Worm (Caenorhabditis elegans): ENCODE results near the gene upp-1.

upp-1 gene

DNA sequence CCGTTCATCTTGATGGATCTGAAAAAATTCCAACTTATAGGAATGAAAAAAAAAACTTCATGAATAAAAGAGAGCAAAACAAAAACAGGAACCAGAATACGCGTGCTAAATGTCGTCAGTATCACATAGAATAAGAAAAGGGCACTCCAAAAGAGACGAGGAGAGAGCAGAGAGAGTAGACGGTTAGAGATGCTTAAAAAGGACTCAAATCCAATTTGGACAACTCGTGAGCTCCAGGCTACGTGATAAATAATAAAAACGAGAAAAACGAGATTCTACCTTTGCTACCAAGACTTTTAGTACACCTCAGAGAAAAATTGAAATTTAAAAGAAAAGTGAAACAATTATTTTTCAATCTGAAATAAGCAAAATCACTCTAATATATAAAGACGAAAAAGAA lies at the start of gene upp-1:
Gene upp-1 (minus strand): TSS at position 18 of the 400 bp plus-strand sequence.
- TF ChIP-seq crh-2 (tag; optimal IDR thresholded peaks at IDR 0.05) (peak; percentile 8), nhr-6 (tag; optimal IDR thresholded peaks at IDR 0.05) (no peak), nhr-129 (tag; optimal IDR thresholded peaks at IDR 0.05) (peak; percentile 39), C34F6.9 (tag; optimal IDR thresholded peaks at IDR 0.05) (peak; percentile 78), F13H6.1 (tag; optimal IDR thresholded peaks at IDR 0.05) (no peak), lsy-2 (tag; optimal IDR thresholded peaks at IDR 0.05) (peak in 1 of 2 experiments; percentile 67), unc-55 (GFP tag; optimal IDR thresholded peaks at IDR 0.05) (peak; percentile 26), lin-11 (tag; optimal IDR thresholded peaks at IDR 0.05) (no peak), sem-4 (tag; optimal IDR thresholded peaks at IDR 0.05) (peak; percentile 31)

DNA sequence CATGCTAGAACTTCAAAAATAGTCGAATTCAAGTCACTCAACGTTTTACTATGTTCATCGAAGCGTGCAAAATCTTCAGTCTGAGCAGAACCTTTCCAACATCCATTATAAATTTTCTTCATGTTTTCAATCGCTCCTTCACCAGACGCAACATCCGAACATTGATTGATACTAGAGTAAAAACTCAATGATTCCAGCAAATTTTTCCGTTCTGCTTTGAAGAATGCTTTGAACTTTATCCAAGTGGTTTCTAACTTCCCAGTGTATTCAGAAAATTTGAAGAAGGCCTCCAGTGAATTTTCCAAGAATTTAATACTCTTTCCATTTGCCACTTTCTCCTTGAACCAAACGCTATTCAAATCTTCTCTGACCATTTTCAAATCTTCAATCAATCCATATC lies 49.4 kb upstream of the upp-1 start:
- TF ChIP-seq ceh-82 (tag; optimal IDR thresholded peaks at IDR 0.05) (no peak), nhr-237 (tag; optimal IDR thresholded peaks at IDR 0.05) (no peak), nhr-23 (tag; optimal IDR thresholded peaks at IDR 0.05) (no peak), peb-1 (tag; optimal IDR thresholded peaks at IDR 0.05) (no peak), unc-62 (GFP tag; optimal IDR thresholded peaks at IDR 0.05) (no peak), snpc-4 (tag; optimal IDR thresholded peaks at IDR 0.05) (no peak), R02D3.7 (tag; optimal IDR thresholded peaks at IDR 0.05) (no peak), mdl-1 (tag; optimal IDR thresholded peaks at IDR 0.05) (no peak), mbf-1 (tag; optimal IDR thresholded peaks at IDR 0.05) (no peak), blmp-1 (tag; optimal IDR thresholded peaks at IDR 0.05; ENCODE audit: insufficient read depth) (no peak), elt-3 (tag; optimal IDR thresholded peaks at IDR 0.05) (no peak), lin-11 (tag; optimal IDR thresholded peaks at IDR 0.05) (no peak)

DNA sequence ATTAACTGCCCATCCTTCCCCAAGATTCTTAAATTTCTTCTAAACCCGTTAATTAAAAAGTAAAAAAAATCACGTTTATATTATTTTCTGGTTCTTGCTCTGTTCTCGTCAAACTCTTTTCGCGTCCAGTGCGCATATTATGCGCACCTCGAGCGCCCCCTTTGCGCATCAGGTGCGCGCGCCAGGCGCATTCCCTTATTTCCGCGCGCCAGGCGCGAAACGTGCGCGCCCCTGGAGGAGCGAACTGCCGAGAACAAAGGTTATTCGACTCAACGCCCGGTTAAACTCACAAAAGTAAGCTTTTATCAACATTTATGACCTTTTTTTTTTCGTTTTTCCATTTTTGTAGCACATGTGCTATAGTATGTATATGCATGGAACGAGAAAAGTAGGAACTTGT lies 29.5 kb upstream of the upp-1 start:
- no peak for TF ChIP-seq egl-27 (tag; optimal IDR thresholded peaks at IDR 0.05)
- TF ChIP-seq ama-1 (optimal IDR thresholded peaks at IDR 0.05): no peak
- no peak for TF ChIP-seq ztf-4 (tag; optimal IDR thresholded peaks at IDR 0.05)
- TF ChIP-seq nhr-77 (tag; optimal IDR thresholded peaks at IDR 0.05): no peak
- no peak for TF ChIP-seq nhr-12 (tag; optimal IDR thresholded peaks at IDR 0.05)
- TF ChIP-seq mdl-1 (tag; optimal IDR thresholded peaks at IDR 0.05): no peak
- no peak for TF ChIP-seq lin-11 (tag; optimal IDR thresholded peaks at IDR 0.05)
- TF ChIP-seq nhr-25 (tag; optimal IDR thresholded peaks at IDR 0.05): no peak
- no peak for TF ChIP-seq nhr-11 (tag; optimal IDR thresholded peaks at IDR 0.05)
- no peak for TF ChIP-seq zag-1 (tag; optimal IDR thresholded peaks at IDR 0.05)
- TF ChIP-seq aly-2 (tag; optimal IDR thresholded peaks at IDR 0.05): no peak
- no peak for TF ChIP-seq sma-3 (GFP tag; optimal IDR thresholded peaks at IDR 0.05)
- TF ChIP-seq F13H6.1 (tag; optimal IDR thresholded peaks at IDR 0.05): no peak
- TF ChIP-seq nhr-21 (tag; optimal IDR thresholded peaks at IDR 0.05): no peak
- TF ChIP-seq nhr-237 (tag; optimal IDR thresholded peaks at IDR 0.05): no peak
- no peak for TF ChIP-seq nhr-6 (tag; optimal IDR thresholded peaks at IDR 0.05)
- TF ChIP-seq crh-2 (tag; optimal IDR thresholded peaks at IDR 0.05): no peak
- no peak for TF ChIP-seq mab-5 (tag; optimal IDR thresholded peaks at IDR 0.05)
- TF ChIP-seq unc-62 (GFP tag; optimal IDR thresholded peaks at IDR 0.05): no peak
- TF ChIP-seq ceh-82 (tag; optimal IDR thresholded peaks at IDR 0.05): no peak

DNA sequence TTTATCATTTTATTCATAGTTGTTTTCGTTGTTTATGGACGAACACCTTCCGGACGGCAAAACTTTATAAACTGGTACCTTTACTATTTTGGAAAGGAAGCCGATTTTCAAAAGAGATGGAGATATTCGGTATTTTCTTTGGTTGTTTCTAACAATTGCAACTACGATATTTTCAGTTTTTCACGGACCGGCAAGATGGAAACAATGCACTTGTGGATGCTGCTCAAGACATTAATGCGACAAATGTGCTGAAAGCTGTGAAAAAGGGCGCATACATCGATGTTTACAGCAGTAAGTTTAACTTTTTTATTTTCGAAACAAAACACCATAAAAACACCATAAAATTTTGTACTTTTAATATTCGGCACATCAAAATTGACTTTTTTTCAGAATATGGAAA lies 23.0 kb upstream of the upp-1 start:
- TF ChIP-seq mbf-1 (tag; optimal IDR thresholded peaks at IDR 0.05): no peak
- no peak for TF ChIP-seq unc-55 (GFP tag; optimal IDR thresholded peaks at IDR 0.05)
- TF ChIP-seq nhr-21 (tag; optimal IDR thresholded peaks at IDR 0.05): no peak

DNA sequence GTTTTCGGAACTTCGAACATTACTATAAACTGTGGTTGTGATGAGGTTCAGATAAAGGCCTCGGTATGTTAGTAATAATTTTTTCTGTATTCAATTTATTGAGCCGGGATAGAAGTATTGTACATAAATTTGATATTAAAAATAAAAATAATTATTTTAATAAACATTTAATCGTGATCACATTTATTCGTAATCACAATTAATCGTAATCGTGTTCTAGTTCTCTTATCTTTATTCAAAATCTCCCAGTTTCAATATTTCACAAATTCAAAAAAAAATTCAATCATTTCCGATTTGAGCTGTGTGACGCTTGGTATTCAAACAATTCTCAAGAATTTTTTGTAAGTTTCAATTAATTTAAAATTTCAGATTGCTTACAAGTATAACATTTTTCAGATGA lies 19.1 kb upstream of the upp-1 start, which contains the start of gene lido-18:
Gene lido-18 (plus strand): TSS at position 301 of the 400 bp plus-strand sequence.
- TF ChIP-seq ceh-82 (tag; optimal IDR thresholded peaks at IDR 0.05) (no peak), sma-9 (GFP tag; optimal IDR thresholded peaks at IDR 0.05) (no peak), sma-9 (tag; optimal IDR thresholded peaks at IDR 0.05) (no peak), F13H6.1 (tag; optimal IDR thresholded peaks at IDR 0.05) (no peak), unc-39 (tag; optimal IDR thresholded peaks at IDR 0.05) (no peak), lsy-2 (tag; optimal IDR thresholded peaks at IDR 0.05) (no peak), lin-39 (tag; optimal IDR thresholded peaks at IDR 0.05) (no peak), lin-13 (GFP tag; optimal IDR thresholded peaks at IDR 0.05) (no peak), sem-4 (tag; optimal IDR thresholded peaks at IDR 0.05) (no peak), nhr-237 (tag; optimal IDR thresholded peaks at IDR 0.05) (no peak), elt-1 (tag; optimal IDR thresholded peaks at IDR 0.05) (no peak)
